Worm (Caenorhabditis elegans) whole organism, young adult: Measurements from ENCODE around the gene lgc-7.

Experiments
- F39B2.1 ChIP-seq: fragments of 200-800 bp; sonication (Bioruptor generic); IDR thresholded peaks from 2 replicates; pipeline ENCODE4 v1.3.6; 2022; ENCODE audit warnings: missing genetic modification reagents, missing genetic modification characterization, missing compliant biosample characterization
- ceh-27 ChIP-seq: fragments of 200-800 bp; sonication (Bioruptor generic); optimal IDR thresholded peaks from 2 replicates; lab custom pipeline; 2018; ENCODE audit warnings: mild to moderate bottlenecking, missing genetic modification characterization, moderate library complexity, missing compliant biosample characterization
- lin-35 ChIP-seq, 3 experiments: fragments of 150-350 bp in 2 of 3; sonication (generic microtip) in 1 of 3; optimal IDR thresholded peaks; 2 replicates each; lab custom pipeline; 2014 to 2018; ENCODE audit warnings: missing biosample characterization in 3 of 3, missing genetic modification characterization in 3 of 3, missing genetic modification reagents in 3 of 3
- nfya-1 ChIP-seq: sonication (generic microtip); optimal IDR thresholded peaks from 2 replicates; lab custom pipeline; 2017; ENCODE audit warnings: antibody characterized with exemption, missing compliant biosample characterization, missing genetic modification characterization, borderline replicate concordance; ENCODE audit not compliant: insufficient read depth
- rcor-1 ChIP-seq: fragments of 200-800 bp; sonication (Bioruptor generic); IDR thresholded peaks from 2 replicates; pipeline ENCODE4 v1.3.6; 2022; ENCODE audit warnings: missing genetic modification reagents, missing genetic modification characterization, missing compliant biosample characterization
- snpc-4 ChIP-seq, 5 experiments: fragments of 150-350 bp in 1 of 5; sonication (generic microtip) in 4 of 5; optimal IDR thresholded peaks; 2 replicates each; lab custom pipeline; 2014 to 2018; ENCODE audit warnings: missing genetic modification characterization in 5 of 5, missing biosample characterization in 3 of 5, antibody characterized with exemption in 2 of 5, mild to moderate bottlenecking in 2 of 5, missing compliant biosample characterization in 2 of 5, missing genotype in 2 of 5, moderate library complexity in 2 of 5, missing genetic modification reagents in 1 of 5

DNA sequence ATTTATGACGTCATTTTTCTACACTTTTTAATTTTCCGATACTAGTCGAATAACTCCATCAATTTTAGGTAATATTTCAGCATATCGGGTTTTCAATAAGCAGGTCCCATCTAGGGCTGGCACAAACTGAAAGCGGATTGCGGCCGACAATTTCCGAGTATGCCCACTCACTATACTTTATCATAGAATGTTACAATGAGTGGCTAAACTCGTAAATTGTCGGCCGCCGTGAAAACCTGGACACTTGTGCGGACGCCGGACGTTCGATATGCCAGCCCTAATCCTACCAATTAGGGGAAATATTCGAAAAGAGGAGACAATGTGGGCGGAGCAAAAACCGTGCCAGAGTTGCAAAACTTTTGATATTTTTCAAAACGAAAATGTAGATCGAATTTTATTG, 50.3 kb downstream of the lgc-7 start:
- TF ChIP-seq rcor-1 (GFP tag; lab: Robert Waterston, UW) (no peak), ceh-27 (GFP tag; lab: Kevin White, UChicago) (no peak), F39B2.1 (GFP tag; lab: Robert Waterston, UW) (no peak), nfya-1 (tag; lab: Kevin White, UChicago) (no peak), snpc-4 (GFP tag; optimal IDR thresholded peaks at IDR 0.05; lab: Kevin White, UChicago) (no peak), snpc-4 (tag; optimal IDR thresholded peaks at IDR 0.05; lab: Kevin White, UChicago) (peak in 3 of 4 experiments; percentile 72 to 92 (median 77)), lin-35 (GFP tag; optimal IDR thresholded peaks at IDR 0.05; lab: Kevin White, UChicago) (no peak)
